Fruit fly (Drosophila melanogaster): Measurements from ENCODE around the gene Polr3D.
A peak's percentile ranks its signal among the peaks of the same experiment; 100 is the strongest.

The Polr3D gene

DNA sequence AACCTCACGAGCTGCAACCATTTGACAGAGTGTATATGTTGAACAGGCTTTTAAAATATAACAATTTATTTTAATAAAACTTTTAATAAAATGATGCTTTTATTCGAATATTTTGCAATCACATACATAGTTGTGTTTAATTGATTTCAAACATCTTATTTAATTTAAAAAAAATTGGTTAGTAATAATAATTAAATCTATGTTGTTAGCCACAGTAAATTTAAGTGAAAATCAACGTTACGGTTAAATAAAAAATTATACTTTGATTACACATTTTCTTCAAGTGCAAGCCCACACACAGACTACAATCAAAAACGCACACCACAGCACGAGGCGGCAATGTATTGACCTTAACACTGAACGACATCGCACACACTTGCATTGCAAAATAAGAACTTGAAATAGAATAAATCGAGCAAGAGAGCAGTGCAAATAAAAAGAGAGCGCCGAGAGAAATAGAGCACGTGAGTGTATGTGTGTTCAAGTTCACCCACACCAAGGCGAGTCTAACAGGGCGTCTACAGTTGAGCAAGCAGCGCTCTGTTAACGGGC is 46.3 kb downstream of the Polr3D start (continued):
- TF ChIP-seq pnt (GFP tag; optimal IDR thresholded peaks at IDR 0.05) (no peak), Bdp1 (GFP tag; optimal IDR thresholded peaks at IDR 0.05) (no peak), CG16779 (GFP tag; IDR thresholded peaks at IDR 0.05) (no peak), fu2 (GFP tag; optimal IDR thresholded peaks at IDR 0.05) (no peak), CG9609 (GFP tag; optimal IDR thresholded peaks at IDR 0.05) (no peak), Atf-2 (GFP tag; optimal IDR thresholded peaks at IDR 0.05) (no peak), Rfx (GFP tag; IDR thresholded peaks at IDR 0.05) (no peak; the same call in 1 of the 2 replicates), salm (tag; optimal IDR thresholded peaks at IDR 0.05) (no peak), CG1602 (GFP tag; optimal IDR thresholded peaks at IDR 0.05) (no peak), CG11456 (GFP tag; IDR thresholded peaks at IDR 0.05) (no peak), CG11085 (GFP tag; IDR thresholded peaks at IDR 0.05) (no peak), CG9215 (GFP tag; IDR thresholded peaks at IDR 0.05) (no peak), CG9932 (GFP tag; IDR thresholded peaks at IDR 0.05) (no peak), BEAF-32 (GFP tag; optimal IDR thresholded peaks at IDR 0.05) (no peak), CG14965 (GFP tag; optimal IDR thresholded peaks at IDR 0.05; ENCODE audit: borderline replicate concordance) (no peak), nerfin-2 (GFP tag; IDR thresholded peaks at IDR 0.05; ENCODE audit: partially characterized antibody) (no peak), CG17328 (GFP tag; IDR thresholded peaks at IDR 0.05) (no peak), Jarid2 (GFP tag; optimal IDR thresholded peaks at IDR 0.05) (no peak), danr (GFP tag; IDR thresholded peaks at IDR 0.05) (no peak), ewg (GFP tag; optimal IDR thresholded peaks at IDR 0.05) (no peak), CG14050 (GFP tag; IDR thresholded peaks at IDR 0.05) (no peak), BtbVII (GFP tag; optimal IDR thresholded peaks at IDR 0.05) (no peak), CG6689 (GFP tag; IDR thresholded peaks at IDR 0.05) (no peak), CG6272 (GFP tag; IDR thresholded peaks at IDR 0.05) (no peak), NFAT (GFP tag; IDR thresholded peaks at IDR 0.05) (no peak), psq (GFP tag; optimal IDR thresholded peaks at IDR 0.05) (peak; percentile 9), CG10321 (GFP tag; IDR thresholded peaks at IDR 0.05) (no peak), CG15479 (GFP tag; optimal IDR thresholded peaks at IDR 0.05) (no peak), Bgb (GFP tag; IDR thresholded peaks at IDR 0.05; ENCODE audit: partially characterized antibody) (no peak), chif (GFP tag; optimal IDR thresholded peaks at IDR 0.05) (no peak), Sin3A (optimal IDR thresholded peaks at IDR 0.05) (no peak), sob (GFP tag; IDR thresholded peaks at IDR 0.05) (no peak), tgo (GFP tag; IDR thresholded peaks at IDR 0.05) (no peak), h (optimal IDR thresholded peaks at IDR 0.05) (no peak), E2f1 (GFP tag; IDR thresholded peaks at IDR 0.05) (no peak), vvl (GFP tag; IDR thresholded peaks at IDR 0.05) (no peak; the same call in 1 of the 2 replicates), CG1233 (GFP tag; optimal IDR thresholded peaks at IDR 0.05) (no peak), NC2β (GFP tag; optimal IDR thresholded peaks at IDR 0.05) (no peak), CG9876 (GFP tag; optimal IDR thresholded peaks at IDR 0.05) (no peak), NK7.1 (GFP tag; optimal IDR thresholded peaks at IDR 0.05) (no peak), CG18476 (GFP tag; optimal IDR thresholded peaks at IDR 0.05) (no peak), slbo (GFP tag; IDR thresholded peaks at IDR 0.05) (peak; percentile 46), unc-4 (GFP tag; IDR thresholded peaks at IDR 0.05; ENCODE audit: partially characterized antibody) (no peak), CG11696 (GFP tag; IDR thresholded peaks at IDR 0.05) (no peak), tna (GFP tag; IDR thresholded peaks at IDR 0.05; ENCODE audit: partially characterized antibody) (no peak), ara (GFP tag; IDR thresholded peaks at IDR 0.05) (no peak), lbe (GFP tag; optimal IDR thresholded peaks at IDR 0.05) (peak; percentile 69), pzg (GFP tag; optimal IDR thresholded peaks at IDR 0.05) (no peak), aop (GFP tag; IDR thresholded peaks at IDR 0.05) (no peak), Fer3 (tag; optimal IDR thresholded peaks at IDR 0.05) (peak; percentile 11), repo (GFP tag; optimal IDR thresholded peaks at IDR 0.05) (no peak), CG17359 (tag; optimal IDR thresholded peaks at IDR 0.05) (no peak), CG7745 (tag; optimal IDR thresholded peaks at IDR 0.05) (no peak)
